Worm (Caenorhabditis elegans): Measurements from ENCODE around the gene nhr-14.

Gene nhr-14

DNA sequence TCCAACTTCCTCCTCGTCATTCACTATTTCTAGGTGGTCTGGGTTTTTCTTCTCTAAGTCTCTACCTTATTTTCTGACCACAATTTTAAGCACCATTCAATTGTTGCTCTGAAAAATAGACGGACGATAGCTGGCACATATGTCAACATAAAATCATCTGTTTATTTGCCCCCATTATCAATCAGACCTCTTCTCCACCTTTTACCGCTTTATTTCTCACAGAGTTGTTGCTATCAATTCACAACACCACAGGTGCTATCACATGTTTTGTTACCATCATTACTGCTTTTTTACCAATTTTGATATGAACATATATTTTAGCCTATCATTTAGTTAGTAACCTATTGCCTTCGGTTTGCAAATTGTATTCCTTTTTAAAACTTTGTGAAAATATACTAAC lies 16.8 kb upstream of the nhr-14 start:
- no peak for TF ChIP-seq B0019.2 (GFP tag; conservative IDR thresholded peaks at IDR 0.05)
- no peak for TF ChIP-seq F57C9.4 (tag; optimal IDR thresholded peaks at IDR 0.05)
- TF ChIP-seq madf-10 (tag; optimal IDR thresholded peaks at IDR 0.05) = no peak
- TF ChIP-seq snpc-3.4 (tag; optimal IDR thresholded peaks at IDR 0.05) = no peak
- TF ChIP-seq sea-2 (GFP tag; IDR thresholded peaks at IDR 0.05) = no peak
- TF ChIP-seq let-526 (GFP tag; IDR thresholded peaks at IDR 0.05) = no peak
- no peak for TF ChIP-seq F10E7.11 (tag; optimal IDR thresholded peaks at IDR 0.05)
- peak; percentile 43 for TF ChIP-seq nhr-80 (tag; optimal IDR thresholded peaks at IDR 0.05)
- TF ChIP-seq F23B12.7 (tag; optimal IDR thresholded peaks at IDR 0.05; ENCODE audit: insufficient read depth) = no peak
- no peak for TF ChIP-seq repo-1 (tag; optimal IDR thresholded peaks at IDR 0.05)
- TF ChIP-seq Y95B8A.8 (GFP tag; IDR thresholded peaks at IDR 0.05) = 0 out of 2 replicates have a peak, but pooled peaks have one; percentile 16

DNA sequence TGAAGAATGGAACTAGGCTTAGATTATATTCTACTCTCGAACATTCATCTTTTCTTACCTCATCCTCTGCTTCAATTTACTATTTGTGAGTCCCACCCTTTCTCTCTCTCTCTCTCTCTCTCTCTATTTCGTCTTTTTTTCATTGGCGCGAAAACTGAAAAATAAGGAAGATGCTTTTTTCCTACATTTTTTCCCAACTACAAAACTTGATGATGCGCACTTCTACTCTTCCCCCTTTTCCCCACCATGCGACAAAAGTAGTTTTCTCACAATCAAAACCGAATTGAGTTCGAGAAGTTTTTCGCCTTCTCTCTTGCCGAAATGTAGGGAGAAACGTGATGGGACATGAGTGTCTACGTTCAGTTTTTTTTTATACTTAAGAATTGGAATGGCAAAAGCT lies 13.9 kb upstream of the nhr-14 start:
- no peak for TF ChIP-seq athp-1 (tag; optimal IDR thresholded peaks at IDR 0.05)
- no peak for TF ChIP-seq ceh-79 (tag; optimal IDR thresholded peaks at IDR 0.05)
- TF ChIP-seq ztf-18 (tag; optimal IDR thresholded peaks at IDR 0.05) = no peak
- no peak for TF ChIP-seq unc-62 (GFP tag; optimal IDR thresholded peaks at IDR 0.05)
- no peak for TF ChIP-seq K12H6.12 (tag; optimal IDR thresholded peaks at IDR 0.05)
- no peak for TF ChIP-seq rpc-1 (optimal IDR thresholded peaks at IDR 0.05)
- no peak for TF ChIP-seq rpc-1 (tag; optimal IDR thresholded peaks at IDR 0.05)
- no peak for TF ChIP-seq let-526 (GFP tag; IDR thresholded peaks at IDR 0.05)
- TF ChIP-seq ceh-27 (GFP tag; optimal IDR thresholded peaks at IDR 0.05) = peak; percentile 14
- no peak for TF ChIP-seq lsl-1 (GFP tag; optimal IDR thresholded peaks at IDR 0.05)

DNA sequence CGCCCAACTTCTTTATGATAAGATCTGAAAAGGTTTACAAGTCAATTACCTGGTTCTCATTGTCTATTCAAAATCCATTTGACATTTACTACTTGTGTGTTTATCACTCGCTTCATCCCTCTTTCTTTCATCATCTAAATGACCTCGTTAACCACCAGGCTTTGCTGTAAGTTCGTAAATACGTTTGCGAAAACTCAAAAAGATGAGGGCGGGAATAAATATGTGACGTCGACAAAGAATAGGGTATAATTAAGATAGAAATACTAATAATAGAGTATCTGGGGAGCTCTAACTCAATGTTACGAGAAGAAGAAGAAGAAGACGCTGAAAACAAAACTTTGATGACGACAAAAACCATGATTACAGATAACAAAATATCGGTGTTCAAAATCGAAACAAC lies 13.4 kb upstream of the nhr-14 start:
- no peak for TF ChIP-seq aptf-3 (GFP tag; IDR thresholded peaks at IDR 0.05)
- TF ChIP-seq ztf-3 (GFP tag; optimal IDR thresholded peaks at IDR 0.05) = no peak
- no peak for TF ChIP-seq Y67H2A.10 (GFP tag; conservative IDR thresholded peaks at IDR 0.05)
- TF ChIP-seq F23B12.7 (tag; optimal IDR thresholded peaks at IDR 0.05; ENCODE audit: insufficient read depth) = no peak
- TF ChIP-seq F55B11.4 (tag; optimal IDR thresholded peaks at IDR 0.05; ENCODE audit: borderline replicate concordance, insufficient read depth) = no peak
- no peak for TF ChIP-seq ceh-58 (GFP tag; IDR thresholded peaks at IDR 0.05)
- TF ChIP-seq sdz-38 (tag; optimal IDR thresholded peaks at IDR 0.05) = no peak
- no peak for TF ChIP-seq bed-1 (GFP tag; IDR thresholded peaks at IDR 0.05)
- TF ChIP-seq B0035.1 (tag; optimal IDR thresholded peaks at IDR 0.05) = no peak
- TF ChIP-seq hmg-20 (GFP tag; IDR thresholded peaks at IDR 0.05) = no peak
- no peak for TF ChIP-seq lsl-1 (GFP tag; optimal IDR thresholded peaks at IDR 0.05)
- TF ChIP-seq B0336.3 (GFP tag; IDR thresholded peaks at IDR 0.05) = no peak
- no peak for TF ChIP-seq nhr-80 (tag; optimal IDR thresholded peaks at IDR 0.05)
- no peak for TF ChIP-seq mxl-1 (tag; optimal IDR thresholded peaks at IDR 0.05)
- TF ChIP-seq B0019.2 (GFP tag; conservative IDR thresholded peaks at IDR 0.05) = no peak
- no peak for TF ChIP-seq mes-4 (tag; optimal IDR thresholded peaks at IDR 0.05)

DNA sequence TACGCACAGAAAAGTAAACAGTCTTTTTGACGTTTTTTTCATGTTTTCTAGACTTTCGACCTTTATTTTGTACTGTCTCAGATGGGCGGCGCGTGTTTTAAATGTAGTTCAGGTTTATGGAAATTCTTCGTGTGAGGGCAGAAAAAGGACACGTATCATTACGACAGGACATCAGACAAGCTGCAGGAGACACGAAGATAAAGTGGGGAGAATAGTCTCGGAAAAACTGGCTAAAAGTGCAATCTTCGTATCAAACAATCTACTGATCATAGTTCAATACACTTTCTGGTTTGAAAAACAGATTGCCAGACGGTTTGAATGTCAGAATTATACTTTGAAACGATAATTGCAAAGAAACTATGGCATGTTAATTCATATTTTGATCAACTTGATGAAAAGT lies 9.4 kb upstream of the nhr-14 start:
- no peak for TF ChIP-seq cebp-1 (GFP tag; IDR thresholded peaks at IDR 0.05)
- TF ChIP-seq cebp-1 (tag; optimal IDR thresholded peaks at IDR 0.05) = no peak
- no peak for TF ChIP-seq mel-28 (tag; optimal IDR thresholded peaks at IDR 0.05; ENCODE audit: borderline replicate concordance)
- TF ChIP-seq Y56A3A.18 (GFP tag; IDR thresholded peaks at IDR 0.05) = no peak
- TF ChIP-seq zfh-2 (GFP tag; conservative IDR thresholded peaks at IDR 0.05) = no peak
- no peak for TF ChIP-seq attf-6 (GFP tag; IDR thresholded peaks at IDR 0.05)
- no peak for TF ChIP-seq fkh-3 (tag; optimal IDR thresholded peaks at IDR 0.05)
- no peak for TF ChIP-seq rec-8 (tag; optimal IDR thresholded peaks at IDR 0.05)
